Fruit fly (Drosophila melanogaster) whole organism, adult: ENCODE results near the gene CG15145.

Source experiments
- CG11617 ChIP-seq: fragments of 200-800 bp; sonication (Bioruptor generic); optimal IDR thresholded peaks from 2 replicates; lab custom pipeline; 2017; ENCODE audit warnings: mild to moderate bottlenecking, missing biosample characterization, missing genetic modification reagents, missing genetic modification characterization
- CG12768 ChIP-seq: fragments of 200-800 bp; sonication (Bioruptor generic); optimal IDR thresholded peaks from 2 replicates; lab custom pipeline; 2017; ENCODE audit warnings: missing biosample characterization, missing genetic modification characterization, mild to moderate bottlenecking, moderate library complexity, missing genetic modification reagents
- CG14711 ChIP-seq: fragments of 200-800 bp; sonication (Bioruptor generic); optimal IDR thresholded peaks from 2 replicates; lab custom pipeline; 2018; ENCODE audit warnings: missing biosample characterization, mild to moderate bottlenecking, missing genetic modification characterization, moderate library complexity
- CG1620 ChIP-seq: fragments of 200-800 bp; sonication (Bioruptor generic); optimal IDR thresholded peaks from 2 replicates; lab custom pipeline; 2016; ENCODE audit warnings: missing biosample characterization, missing genetic modification characterization
- CG33017 ChIP-seq: fragments of 200-800 bp; sonication (Bioruptor generic); optimal IDR thresholded peaks from 2 replicates; lab custom pipeline; 2018; ENCODE audit warnings: missing biosample characterization, mild to moderate bottlenecking, missing genetic modification characterization, moderate library complexity
- CG5204 ChIP-seq: fragments of 200-800 bp; sonication (Bioruptor generic); optimal IDR thresholded peaks from 2 replicates; lab custom pipeline; 2016; ENCODE audit warnings: missing biosample characterization, missing genetic modification characterization
- CG7045 ChIP-seq: fragments of 200-800 bp; sonication (Bioruptor generic); optimal IDR thresholded peaks from 2 replicates; lab custom pipeline; 2017; ENCODE audit warnings: missing biosample characterization, mild to moderate bottlenecking, missing genetic modification characterization
- CG7101 ChIP-seq: fragments of 200-800 bp; sonication (Bioruptor generic); optimal IDR thresholded peaks from 2 replicates; lab custom pipeline; 2018; ENCODE audit warnings: missing biosample characterization, mild to moderate bottlenecking, missing genetic modification characterization, moderate library complexity
- Clk ChIP-seq: fragments of 200-800 bp; sonication (Bioruptor generic); optimal IDR thresholded peaks from 2 replicates; lab custom pipeline; 2017; ENCODE audit warnings: missing biosample characterization, missing genetic modification characterization
- Crg-1 ChIP-seq: fragments of 200-800 bp; sonication (Bioruptor generic); optimal IDR thresholded peaks from 2 replicates; lab custom pipeline; 2016; ENCODE audit warnings: missing biosample characterization, missing genetic modification characterization
- Hr96 ChIP-seq: fragments of 200-800 bp; sonication (Bioruptor generic); optimal IDR thresholded peaks from 2 replicates; lab custom pipeline; 2016; ENCODE audit warnings: missing biosample characterization, missing genetic modification characterization
- Mnt ChIP-seq: fragments of 200-800 bp; sonication (Bioruptor generic); optimal IDR thresholded peaks from 2 replicates; lab custom pipeline; 2016; ENCODE audit warnings: missing biosample characterization, mild to moderate bottlenecking, missing genetic modification characterization
- bab1 ChIP-seq: fragments of 200-800 bp; sonication (Bioruptor generic); optimal IDR thresholded peaks from 3 replicates; lab custom pipeline; 2019; ENCODE audit warnings: missing biosample characterization, mild to moderate bottlenecking, missing genetic modification characterization, moderate library complexity
- cic ChIP-seq: fragments of 200-800 bp; sonication (Bioruptor generic); optimal IDR thresholded peaks from 2 replicates; lab custom pipeline; 2017; ENCODE audit warnings: missing biosample characterization, mild to moderate bottlenecking, missing genetic modification characterization, moderate library complexity
- cnc ChIP-seq, 2 experiments: fragments of >200 bp; optimal IDR thresholded peaks; 2 replicates each; lab custom pipeline; 2017
- kay ChIP-seq: fragments of 200-800 bp; sonication (Bioruptor generic); peaks from one replicate; lab custom pipeline; 2016; ENCODE audit warnings: missing biosample characterization, missing genetic modification characterization, borderline replicate concordance
- ovo ChIP-seq: fragments of 200-800 bp; sonication (Bioruptor generic); optimal IDR thresholded peaks from 2 replicates; lab custom pipeline; 2016; ENCODE audit warnings: missing biosample characterization, missing genetic modification characterization
- pad ChIP-seq: fragments of 200-800 bp; sonication (Bioruptor generic); optimal IDR thresholded peaks from 3 replicates; lab custom pipeline; 2017; ENCODE audit warnings: missing biosample characterization, missing genetic modification characterization, mild to moderate bottlenecking, moderate library complexity, missing genetic modification reagents
- tj ChIP-seq: fragments of 200-800 bp; sonication (Bioruptor generic); optimal IDR thresholded peaks from 3 replicates; lab custom pipeline; 2017; ENCODE audit warnings: missing biosample characterization, mild to moderate bottlenecking, missing genetic modification characterization, moderate library complexity
- toe ChIP-seq: fragments of 200-800 bp; sonication (Bioruptor generic); optimal IDR thresholded peaks from 2 replicates; lab custom pipeline; 2016; ENCODE audit warnings: missing biosample characterization, missing genetic modification characterization

Gene CG15145

DNA sequence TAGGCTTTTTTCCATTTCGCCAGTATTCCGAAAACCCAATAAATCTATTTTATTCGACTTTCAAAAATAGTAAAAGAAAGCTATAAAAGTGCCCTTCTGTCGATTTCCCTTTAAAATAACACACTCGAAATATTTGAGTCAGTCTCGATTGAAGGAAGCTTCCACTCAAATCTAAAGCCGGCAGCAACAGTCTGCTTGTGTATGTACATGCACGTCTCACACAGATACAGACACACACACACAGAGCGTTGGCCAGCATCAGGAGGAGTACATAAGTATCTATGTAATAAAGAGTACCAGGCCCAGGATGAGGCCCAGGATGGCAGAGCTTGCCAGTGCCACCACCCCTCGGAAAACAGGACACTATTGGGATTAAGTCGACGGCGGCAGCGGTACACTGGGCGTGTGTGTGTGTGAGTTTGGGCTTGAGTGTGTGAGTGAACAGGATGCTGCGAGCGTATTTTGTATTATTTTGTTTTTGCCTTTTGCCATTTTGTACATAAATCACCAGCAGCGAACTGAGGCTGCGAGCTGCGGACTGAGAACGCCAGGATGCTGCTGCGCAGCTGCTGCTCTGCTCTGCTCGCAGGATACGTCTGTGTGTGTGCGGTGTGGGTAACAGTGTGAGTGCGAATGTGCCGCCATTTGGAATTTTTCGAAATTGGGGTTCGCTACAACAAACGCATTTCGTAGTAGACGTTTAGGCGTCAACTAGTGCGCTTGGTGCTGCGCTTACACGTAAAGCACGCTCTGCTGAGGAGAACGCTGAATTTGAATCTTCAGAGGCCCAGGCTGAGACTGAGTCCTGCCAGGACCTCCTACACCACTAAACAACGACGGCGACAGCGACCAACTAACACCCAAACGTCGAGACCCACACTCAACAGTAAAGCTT, 28.3 kb upstream of the CG15145 start:
- TF ChIP-seq Clk (GFP tag; lab: Kevin White, UChicago) (no peak), Mnt (no peak), cic (GFP tag; lab: Kevin White, UChicago) (no peak), pad (GFP tag; lab: Kevin White, UChicago) (peak; percentile 9), CG7045 (GFP tag; lab: Kevin White, UChicago) (no peak)

DNA sequence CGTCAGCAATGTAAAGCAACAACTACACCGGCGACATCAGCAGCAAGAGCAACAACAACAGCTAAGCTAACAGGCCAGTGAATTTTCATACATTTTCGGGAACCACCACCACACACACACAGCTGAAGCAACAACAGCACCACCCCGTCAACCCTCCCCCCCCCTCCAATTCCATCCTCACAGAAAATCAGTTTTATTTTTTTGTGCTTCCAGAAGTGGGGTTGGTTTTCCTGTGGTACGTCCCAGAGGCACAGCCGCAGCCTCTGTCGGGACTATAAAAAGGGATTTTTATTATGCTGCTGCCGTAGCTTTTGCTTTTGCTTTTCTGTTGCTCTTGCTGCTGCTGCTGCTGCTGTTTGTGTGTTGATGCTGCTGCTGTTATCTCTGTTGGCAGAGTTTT, 27.2 kb upstream of the CG15145 start:
- TF ChIP-seq ovo (GFP tag; lab: Kevin White, UChicago) (no peak), CG12768 (no peak), CG33017 (tag; lab: Kevin White, UChicago) (no peak)

- TF ChIP-seq toe (GFP tag; lab: Kevin White, UChicago): no peak
- TF ChIP-seq CG33017 (tag; lab: Kevin White, UChicago): peak; percentile 85
- peak; percentile 71 for TF ChIP-seq CG7101 (tag; lab: Kevin White, UChicago)
- TF ChIP-seq cnc (optimal IDR thresholded peaks at IDR 0.05; lab: Kevin White, UChicago): no peak
- peak; percentile 21 for TF ChIP-seq CG7045 (GFP tag; lab: Kevin White, UChicago)
- no peak for TF ChIP-seq pad (GFP tag; lab: Kevin White, UChicago)
- no peak for TF ChIP-seq ovo (GFP tag; lab: Kevin White, UChicago)
- TF ChIP-seq Clk (GFP tag; lab: Kevin White, UChicago): no peak
- peak; percentile 33 for TF ChIP-seq CG11617 (GFP tag; lab: Kevin White, UChicago)
- peak; percentile 47 for TF ChIP-seq CG12768
- peak; percentile 30 for TF ChIP-seq kay (GFP tag; lab: Kevin White, UChicago)
- peak; percentile 36 for TF ChIP-seq CG14711 (tag; lab: Kevin White, UChicago)
- no peak for TF ChIP-seq Crg-1 (GFP tag; lab: Kevin White, UChicago)
- no peak for TF ChIP-seq cic (GFP tag; lab: Kevin White, UChicago)
- no peak for TF ChIP-seq Hr96 (GFP tag; lab: Kevin White, UChicago)
- TF ChIP-seq CG5204: no peak
- TF ChIP-seq Mnt: no peak
- TF ChIP-seq CG1620: no peak
- TF ChIP-seq tj (GFP tag; lab: Kevin White, UChicago): no peak
- no peak for TF ChIP-seq bab1 (GFP tag; lab: Kevin White, UChicago)
These were observed 26.2 kb upstream of the CG15145 start for dm6 chr2L:17558111-17558773.

DNA sequence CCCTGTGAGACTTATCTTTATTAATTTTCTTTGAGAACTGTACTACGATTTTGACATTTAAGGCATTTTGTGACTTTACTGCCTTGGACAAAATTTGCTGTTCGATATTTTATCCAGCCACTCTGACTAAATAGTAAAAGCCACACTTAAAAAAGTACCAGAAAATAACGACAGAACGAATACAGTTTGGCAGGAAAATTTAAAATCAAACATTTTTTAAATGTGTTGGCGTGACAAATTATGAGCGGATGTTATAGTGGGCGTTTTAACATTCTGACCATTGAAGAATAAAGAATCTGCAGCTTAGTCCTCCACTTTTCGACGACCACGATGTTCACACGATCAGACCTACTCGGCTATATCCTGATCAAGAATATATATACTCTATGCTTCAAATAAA, 23.6 kb upstream of the CG15145 start, which contains the start of gene CG7094:
Gene CG7094, minus strand, starts transcription at position 101 of the 400 bp plus-strand sequence.
- TF ChIP-seq bab1 (GFP tag; lab: Kevin White, UChicago) (no peak), Mnt (no peak), Hr96 (GFP tag; lab: Kevin White, UChicago) (no peak), CG11617 (GFP tag; lab: Kevin White, UChicago) (no peak), kay (GFP tag; lab: Kevin White, UChicago) (no peak), CG12768 (no peak), cnc (optimal IDR thresholded peaks at IDR 0.05; lab: Kevin White, UChicago) (no peak), CG1620 (no peak), Crg-1 (GFP tag; lab: Kevin White, UChicago) (no peak), CG14711 (tag; lab: Kevin White, UChicago) (no peak), tj (GFP tag; lab: Kevin White, UChicago) (no peak), cic (GFP tag; lab: Kevin White, UChicago) (no peak)

- no peak for TF ChIP-seq Clk (GFP tag; lab: Kevin White, UChicago)
These were observed 10.7 kb upstream of the CG15145 start for dm6 chr2L:17542661-17543278.

DNA sequence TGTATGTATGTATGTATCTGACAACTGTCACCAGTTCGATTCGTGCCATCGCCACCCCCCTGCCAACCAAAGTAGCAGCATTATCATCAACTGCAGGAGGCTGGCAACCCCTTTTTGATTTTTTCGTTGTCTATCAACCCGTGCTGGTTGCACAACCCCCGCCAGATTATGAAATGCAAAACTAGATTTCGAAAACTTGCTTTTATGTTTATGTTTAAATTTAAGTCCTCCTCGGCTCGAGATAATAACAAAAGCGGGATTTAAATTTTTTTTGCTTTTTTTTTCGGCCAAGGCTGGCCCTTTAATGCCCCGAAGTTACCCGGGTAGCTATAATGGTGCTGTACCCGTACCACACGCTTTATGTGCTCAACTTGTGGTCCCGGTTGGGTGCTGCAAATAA, 9.1 kb upstream of the CG15145 start:
- TF ChIP-seq CG11617 (GFP tag; lab: Kevin White, UChicago) (no peak), tj (GFP tag; lab: Kevin White, UChicago) (no peak), CG7101 (tag; lab: Kevin White, UChicago) (no peak), ovo (GFP tag; lab: Kevin White, UChicago) (no peak), kay (GFP tag; lab: Kevin White, UChicago) (no peak), Mnt (no peak), cnc (optimal IDR thresholded peaks at IDR 0.05; lab: Kevin White, UChicago) (no peak), CG12768 (no peak), CG1620 (no peak), bab1 (GFP tag; lab: Kevin White, UChicago) (no peak), Clk (GFP tag; lab: Kevin White, UChicago) (no peak)
